Fruit fly (Drosophila melanogaster) whole organism, adult: ENCODE data around the gene CG7906.

Source experiments
- CG11617 ChIP-seq: fragments of 200-800 bp; sonication (Bioruptor generic); optimal IDR thresholded peaks from 2 replicates; lab custom pipeline; 2017; ENCODE audit warnings: mild to moderate bottlenecking, missing biosample characterization, missing genetic modification reagents, missing genetic modification characterization
- CG12768 ChIP-seq: fragments of 200-800 bp; sonication (Bioruptor generic); optimal IDR thresholded peaks from 2 replicates; lab custom pipeline; 2017; ENCODE audit warnings: missing biosample characterization, missing genetic modification characterization, mild to moderate bottlenecking, moderate library complexity, missing genetic modification reagents
- CG14711 ChIP-seq: fragments of 200-800 bp; sonication (Bioruptor generic); optimal IDR thresholded peaks from 2 replicates; lab custom pipeline; 2018; ENCODE audit warnings: missing biosample characterization, mild to moderate bottlenecking, missing genetic modification characterization, moderate library complexity
- CG1620 ChIP-seq: fragments of 200-800 bp; sonication (Bioruptor generic); optimal IDR thresholded peaks from 2 replicates; lab custom pipeline; 2016; ENCODE audit warnings: missing biosample characterization, missing genetic modification characterization
- CG33017 ChIP-seq: fragments of 200-800 bp; sonication (Bioruptor generic); optimal IDR thresholded peaks from 2 replicates; lab custom pipeline; 2018; ENCODE audit warnings: missing biosample characterization, mild to moderate bottlenecking, missing genetic modification characterization, moderate library complexity
- CG5204 ChIP-seq: fragments of 200-800 bp; sonication (Bioruptor generic); optimal IDR thresholded peaks from 2 replicates; lab custom pipeline; 2016; ENCODE audit warnings: missing biosample characterization, missing genetic modification characterization
- CG7045 ChIP-seq: fragments of 200-800 bp; sonication (Bioruptor generic); optimal IDR thresholded peaks from 2 replicates; lab custom pipeline; 2017; ENCODE audit warnings: missing biosample characterization, mild to moderate bottlenecking, missing genetic modification characterization
- CG7101 ChIP-seq: fragments of 200-800 bp; sonication (Bioruptor generic); optimal IDR thresholded peaks from 2 replicates; lab custom pipeline; 2018; ENCODE audit warnings: missing biosample characterization, mild to moderate bottlenecking, missing genetic modification characterization, moderate library complexity
- Clk ChIP-seq: fragments of 200-800 bp; sonication (Bioruptor generic); optimal IDR thresholded peaks from 2 replicates; lab custom pipeline; 2017; ENCODE audit warnings: missing biosample characterization, missing genetic modification characterization
- Crg-1 ChIP-seq: fragments of 200-800 bp; sonication (Bioruptor generic); optimal IDR thresholded peaks from 2 replicates; lab custom pipeline; 2016; ENCODE audit warnings: missing biosample characterization, missing genetic modification characterization
- Hr96 ChIP-seq: fragments of 200-800 bp; sonication (Bioruptor generic); optimal IDR thresholded peaks from 2 replicates; lab custom pipeline; 2016; ENCODE audit warnings: missing biosample characterization, missing genetic modification characterization
- Mnt ChIP-seq: fragments of 200-800 bp; sonication (Bioruptor generic); optimal IDR thresholded peaks from 2 replicates; lab custom pipeline; 2016; ENCODE audit warnings: missing biosample characterization, mild to moderate bottlenecking, missing genetic modification characterization
- bab1 ChIP-seq: fragments of 200-800 bp; sonication (Bioruptor generic); optimal IDR thresholded peaks from 3 replicates; lab custom pipeline; 2019; ENCODE audit warnings: missing biosample characterization, mild to moderate bottlenecking, missing genetic modification characterization, moderate library complexity
- cic ChIP-seq: fragments of 200-800 bp; sonication (Bioruptor generic); optimal IDR thresholded peaks from 2 replicates; lab custom pipeline; 2017; ENCODE audit warnings: missing biosample characterization, mild to moderate bottlenecking, missing genetic modification characterization, moderate library complexity
- cnc ChIP-seq, 2 experiments: fragments of >200 bp; optimal IDR thresholded peaks; 2 replicates each; lab custom pipeline; 2017
- kay ChIP-seq: fragments of 200-800 bp; sonication (Bioruptor generic); peaks from one replicate; lab custom pipeline; 2016; ENCODE audit warnings: missing biosample characterization, missing genetic modification characterization, borderline replicate concordance
- ovo ChIP-seq: fragments of 200-800 bp; sonication (Bioruptor generic); optimal IDR thresholded peaks from 2 replicates; lab custom pipeline; 2016; ENCODE audit warnings: missing biosample characterization, missing genetic modification characterization
- pad ChIP-seq: fragments of 200-800 bp; sonication (Bioruptor generic); optimal IDR thresholded peaks from 3 replicates; lab custom pipeline; 2017; ENCODE audit warnings: missing biosample characterization, missing genetic modification characterization, mild to moderate bottlenecking, moderate library complexity, missing genetic modification reagents
- tj ChIP-seq: fragments of 200-800 bp; sonication (Bioruptor generic); optimal IDR thresholded peaks from 3 replicates; lab custom pipeline; 2017; ENCODE audit warnings: missing biosample characterization, mild to moderate bottlenecking, missing genetic modification characterization, moderate library complexity
- toe ChIP-seq: fragments of 200-800 bp; sonication (Bioruptor generic); optimal IDR thresholded peaks from 2 replicates; lab custom pipeline; 2016; ENCODE audit warnings: missing biosample characterization, missing genetic modification characterization

Gene CG7906

dm6 chr3L:14236335-14236734, at the start of gene CG7906:
Gene CG7906, plus strand, starts transcription at chr3L:14236635.
- TF ChIP-seq CG1620 (no peak), toe (GFP tag; lab: Kevin White, UChicago) (no peak), kay (no peak), CG14711 (tag; lab: Kevin White, UChicago) (no peak), Crg-1 (no peak), cic (no peak), CG12768 (GFP tag; lab: Kevin White, UChicago) (no peak), CG7045 (GFP tag; lab: Kevin White, UChicago) (no peak), Hr96 (GFP tag; lab: Kevin White, UChicago) (no peak), tj (no peak)

DNA sequence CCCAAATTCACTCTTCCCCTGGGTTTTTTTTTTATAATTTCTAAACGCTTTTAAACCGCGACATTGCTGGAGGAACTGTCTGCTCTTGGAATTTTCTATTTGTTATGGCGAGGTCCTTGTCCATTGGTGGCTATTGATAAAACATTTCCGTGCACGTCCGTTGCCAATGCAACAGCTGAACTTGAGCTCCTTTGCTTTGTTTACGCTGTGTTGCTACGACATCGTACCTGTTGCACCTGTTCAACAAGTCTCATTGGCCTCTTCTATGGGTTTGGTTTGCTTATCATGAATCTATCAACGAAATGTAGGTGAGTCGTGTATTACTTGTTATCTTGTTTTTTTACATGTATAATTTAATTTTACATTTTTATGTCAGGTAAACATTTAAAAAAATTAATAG, 47.0 kb upstream of the CG7906 start, which contains the start of gene nan:
TSS of gene nan (minus strand) at position 218 of the 400 bp plus-strand sequence.
- TF ChIP-seq cic (no peak), CG5204 (GFP tag; lab: Kevin White, UChicago) (no peak), Crg-1 (no peak)

dm6 chr3L:14189957-14190624, 46.3 kb upstream of the CG7906 start:
- TF ChIP-seq Hr96 (GFP tag; lab: Kevin White, UChicago) (no peak), CG5204 (GFP tag; lab: Kevin White, UChicago) (peak; percentile 3), CG7045 (GFP tag; lab: Kevin White, UChicago) (no peak), CG14711 (tag; lab: Kevin White, UChicago) (no peak), CG33017 (tag; lab: Kevin White, UChicago) (no peak)

DNA sequence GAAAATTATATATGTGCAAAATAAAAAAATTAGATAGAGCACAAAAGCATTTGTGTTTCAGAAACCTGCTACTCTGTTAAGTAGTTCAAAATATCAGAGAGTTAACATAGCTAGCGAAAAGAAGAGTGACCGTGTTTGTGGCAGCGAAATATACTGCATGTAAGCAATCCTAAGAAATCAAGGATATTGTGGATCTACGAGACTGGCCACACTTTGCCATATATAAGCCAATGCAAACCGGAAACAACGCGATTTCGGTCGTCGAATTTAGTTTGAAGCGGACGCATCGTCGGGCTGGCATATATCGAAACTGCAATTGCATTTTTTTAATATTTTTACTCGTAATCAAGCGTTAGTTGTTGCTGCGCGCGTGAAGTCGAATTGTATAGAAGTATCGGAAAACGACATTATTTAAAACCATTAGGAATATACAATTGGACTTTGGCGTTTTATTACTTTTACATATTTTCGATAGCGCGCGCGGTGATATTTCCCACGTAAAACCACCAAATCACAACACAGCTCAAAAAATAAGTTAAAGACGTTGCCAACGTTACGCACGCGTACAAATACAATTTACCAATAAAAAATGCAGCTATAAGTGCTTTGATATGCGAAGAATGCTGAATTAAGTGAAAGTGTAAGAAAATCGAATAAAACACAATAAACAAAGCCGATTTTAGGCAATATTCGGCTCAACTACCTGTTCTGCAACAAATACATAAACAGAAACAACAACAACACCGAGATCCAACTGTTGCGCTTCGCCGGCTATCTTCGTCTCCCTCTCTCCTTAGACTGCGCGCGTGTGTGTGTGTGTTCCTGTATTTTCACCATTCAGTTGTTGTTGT, 45.6 kb upstream of the CG7906 start, which contains the start of gene nuf:
TSS of gene nuf (plus strand) at position 246 of the 851 bp plus-strand sequence.
- TF ChIP-seq ovo (GFP tag; lab: Kevin White, UChicago) (peak; percentile 62), tj (peak; percentile 50), pad (GFP tag; lab: Kevin White, UChicago) (no peak), Clk (GFP tag; lab: Kevin White, UChicago) (no peak), CG11617 (GFP tag; lab: Kevin White, UChicago) (peak; percentile 56), CG5204 (GFP tag; lab: Kevin White, UChicago) (no peak), cic (no peak), Hr96 (GFP tag; lab: Kevin White, UChicago) (peak; percentile 11), CG33017 (tag; lab: Kevin White, UChicago) (peak; percentile 25), CG1620 (no peak), Mnt (GFP tag; lab: Kevin White, UChicago) (peak; percentile 19), CG7045 (GFP tag; lab: Kevin White, UChicago) (no peak), CG12768 (GFP tag; lab: Kevin White, UChicago) (no peak), Crg-1 (no peak), toe (GFP tag; lab: Kevin White, UChicago) (peak; percentile 32), bab1 (peak; percentile 76), CG14711 (tag; lab: Kevin White, UChicago) (no peak), cnc (optimal IDR thresholded peaks at IDR 0.05; lab: Kevin White, UChicago) (no peak), CG7101 (tag; lab: Kevin White, UChicago) (peak; percentile 33), kay (no peak)

dm6 chr3L:14191476-14191752, 45.0 kb upstream of the CG7906 start:
- TF ChIP-seq pad (GFP tag; lab: Kevin White, UChicago) (no peak), toe (GFP tag; lab: Kevin White, UChicago) (no peak), Crg-1 (no peak), CG12768 (GFP tag; lab: Kevin White, UChicago) (no peak), CG11617 (GFP tag; lab: Kevin White, UChicago) (no peak), CG33017 (tag; lab: Kevin White, UChicago) (no peak), ovo (GFP tag; lab: Kevin White, UChicago) (no peak)

DNA sequence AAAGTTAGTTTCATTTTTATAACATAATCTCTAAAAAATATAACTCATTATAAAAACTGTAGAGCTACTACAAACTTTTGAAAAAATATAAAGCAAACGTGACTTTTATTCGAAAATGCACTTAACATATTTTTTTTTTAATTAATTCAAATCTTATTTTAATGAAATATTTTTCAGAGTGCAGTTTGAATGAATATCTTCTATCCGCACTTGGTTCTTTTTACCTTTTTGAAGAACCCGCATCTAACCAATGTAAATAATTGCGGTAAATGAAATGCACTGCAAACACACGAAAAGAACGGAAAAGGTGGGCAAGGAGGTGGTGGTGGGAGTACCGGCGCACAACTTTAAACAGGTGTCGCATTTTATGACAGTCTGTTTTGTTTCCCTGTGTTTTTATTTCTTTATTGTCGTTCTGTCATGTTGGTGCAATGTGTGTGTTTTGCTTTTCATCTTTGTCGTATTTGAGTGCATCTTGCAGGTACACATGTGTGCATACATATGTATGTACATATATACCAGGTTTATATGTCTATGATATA, 42.4 kb upstream of the CG7906 start:
- TF ChIP-seq kay (peak; percentile 63), toe (GFP tag; lab: Kevin White, UChicago) (no peak), CG7045 (GFP tag; lab: Kevin White, UChicago) (peak; percentile 17), CG12768 (GFP tag; lab: Kevin White, UChicago) (peak; percentile 0)

DNA sequence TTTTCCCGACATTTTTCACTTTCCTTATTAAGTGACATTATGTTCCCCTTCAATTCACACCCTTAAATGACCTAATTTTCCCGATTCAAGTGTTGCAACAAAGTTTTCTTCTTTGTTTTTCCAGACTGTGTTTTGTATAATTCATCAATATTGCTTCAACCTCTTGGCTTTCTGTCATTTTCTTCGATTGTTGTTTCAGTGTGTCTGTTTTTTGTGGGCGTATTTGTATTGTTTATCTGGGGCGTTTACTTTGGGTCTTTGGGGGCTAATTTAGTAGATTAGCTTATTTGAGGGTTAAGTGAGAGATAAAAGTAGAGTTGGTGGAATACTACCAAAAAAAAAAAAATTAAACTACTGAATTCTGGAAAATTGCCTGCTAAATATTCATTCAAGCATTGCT, 40.7 kb upstream of the CG7906 start:
- TF ChIP-seq Mnt (GFP tag; lab: Kevin White, UChicago) (no peak), toe (GFP tag; lab: Kevin White, UChicago) (no peak), cic (no peak), CG5204 (GFP tag; lab: Kevin White, UChicago) (no peak), CG14711 (tag; lab: Kevin White, UChicago) (no peak), Clk (GFP tag; lab: Kevin White, UChicago) (no peak), CG7045 (GFP tag; lab: Kevin White, UChicago) (no peak), ovo (GFP tag; lab: Kevin White, UChicago) (no peak), CG7101 (tag; lab: Kevin White, UChicago) (no peak), bab1 (no peak), pad (GFP tag; lab: Kevin White, UChicago) (no peak), cnc (optimal IDR thresholded peaks at IDR 0.05; lab: Kevin White, UChicago) (no peak), Crg-1 (no peak), CG12768 (GFP tag; lab: Kevin White, UChicago) (no peak), Hr96 (GFP tag; lab: Kevin White, UChicago) (no peak), kay (no peak)
